Worm (Caenorhabditis elegans): ENCODE measurements around the gene glb-6.

Gene glb-6

ce11 chrV:5580517-5580916 lies 10.2 kb upstream of the glb-6 start (continued):
- no peak for TF ChIP-seq pqm-1 (tag; optimal IDR thresholded peaks at IDR 0.05)
- TF ChIP-seq unc-62 (GFP tag; optimal IDR thresholded peaks at IDR 0.05 in 1 of 2): no peak
- no peak for TF ChIP-seq unc-62 (tag; optimal IDR thresholded peaks at IDR 0.05)
- TF ChIP-seq daf-12 (tag; optimal IDR thresholded peaks at IDR 0.05): no peak
- TF ChIP-seq fos-1 (tag; optimal IDR thresholded peaks at IDR 0.05): no peak
- TF ChIP-seq arid-1 (GFP tag; conservative IDR thresholded peaks at IDR 0.05): no peak
- TF ChIP-seq mdl-1 (tag; optimal IDR thresholded peaks at IDR 0.05): no peak
- TF ChIP-seq attf-4 (tag; optimal IDR thresholded peaks at IDR 0.05): no peak
- TF ChIP-seq hmg-1.1 (GFP tag; IDR thresholded peaks at IDR 0.05): peak; percentile 73
- no peak for TF ChIP-seq aly-2 (tag; optimal IDR thresholded peaks at IDR 0.05)
- no peak for TF ChIP-seq nhr-102 (tag; optimal IDR thresholded peaks at IDR 0.05)
- no peak for TF ChIP-seq ceh-20 (GFP tag; IDR thresholded peaks at IDR 0.05)
- no peak for TF ChIP-seq mdt-29 (GFP tag; IDR thresholded peaks at IDR 0.05)
- no peak for TF ChIP-seq egl-27 (tag; optimal IDR thresholded peaks at IDR 0.05)
- TF ChIP-seq D1046.2 (GFP tag; IDR thresholded peaks at IDR 0.05): no peak
- no peak for TF ChIP-seq tag-97 (GFP tag; IDR thresholded peaks at IDR 0.05)

- TF ChIP-seq nhr-42 (GFP tag; IDR thresholded peaks at IDR 0.05) (no peak), madf-5 (GFP tag; IDR thresholded peaks at IDR 0.05) (no peak), nhr-10 (tag; optimal IDR thresholded peaks at IDR 0.05) (no peak), cey-2 (tag; optimal IDR thresholded peaks at IDR 0.05; ENCODE audit: borderline replicate concordance, insufficient read depth) (no peak), attf-4 (tag; optimal IDR thresholded peaks at IDR 0.05) (no peak), zag-1 (tag; optimal IDR thresholded peaks at IDR 0.05) (no peak), aha-1 (tag) (peak; percentile 94), egl-43 (GFP tag; IDR thresholded peaks at IDR 0.05) (no peak)
Measured at ce11 chrV:5579666-5580065, 9.3 kb upstream of the glb-6 start.

ce11 chrV:5576008-5576407 lies 5.7 kb upstream of the glb-6 start:
- TF ChIP-seq aha-1 (tag): peak; percentile 98
- TF ChIP-seq tra-1 (GFP tag; IDR thresholded peaks at IDR 0.05): 0 out of 2 replicates have a peak, but pooled peaks have one; percentile 18
- peak; percentile 17 for TF ChIP-seq hlh-30 (tag; optimal IDR thresholded peaks at IDR 0.05; ENCODE audit: insufficient read depth)
- no peak for TF ChIP-seq dmd-9 (GFP tag; IDR thresholded peaks at IDR 0.05)
- TF ChIP-seq zip-2 (tag; optimal IDR thresholded peaks at IDR 0.05): peak; percentile 92
- 0 out of 2 replicates have a peak, but pooled peaks have one; percentile 10 for TF ChIP-seq ctbp-1 (GFP tag; IDR thresholded peaks at IDR 0.05)
- no peak; the same call in 1 of the 2 replicates for TF ChIP-seq pha-4 (GFP tag; IDR thresholded peaks at IDR 0.05)
- TF ChIP-seq pha-4 (tag; optimal IDR thresholded peaks at IDR 0.05): peak; percentile 61
- peak; percentile 25 for TF ChIP-seq nhr-77 (tag; optimal IDR thresholded peaks at IDR 0.05)
- 0 out of 2 replicates have a peak, but pooled peaks have one; percentile 25 for TF ChIP-seq php-3 (GFP tag; IDR thresholded peaks at IDR 0.05)
- peak in 1 of 2 experiments; percentile 59 for TF ChIP-seq hif-1 (tag; optimal IDR thresholded peaks at IDR 0.05)
- no peak for TF ChIP-seq nhr-10 (tag; optimal IDR thresholded peaks at IDR 0.05)
- TF ChIP-seq lir-3 (tag; optimal IDR thresholded peaks at IDR 0.05): no peak
- TF ChIP-seq arid-1 (GFP tag; conservative IDR thresholded peaks at IDR 0.05): peak; percentile 54; the same call in 1 of the 2 replicates
- peak; percentile 45 for TF ChIP-seq T20F7.1 (GFP tag; optimal IDR thresholded peaks at IDR 0.05)
- peak; percentile 57 for TF ChIP-seq mes-2 (tag; optimal IDR thresholded peaks at IDR 0.05; ENCODE audit: poor library complexity, severe bottlenecking)
- TF ChIP-seq mep-1 (tag; optimal IDR thresholded peaks at IDR 0.05): peak; percentile 61
- TF ChIP-seq nhr-25 (tag; optimal IDR thresholded peaks at IDR 0.05; ENCODE audit: borderline replicate concordance, insufficient read depth): no peak
- peak; percentile 35 for TF ChIP-seq mxl-3 (GFP tag; optimal IDR thresholded peaks at IDR 0.05)
- peak; percentile 9 for TF ChIP-seq nhr-6 (tag; optimal IDR thresholded peaks at IDR 0.05)
- TF ChIP-seq daf-16 (GFP tag; optimal IDR thresholded peaks at IDR 0.05): peak in 1 of 2 experiments; percentile 44
- peak; percentile 90 for TF ChIP-seq daf-16 (tag; optimal IDR thresholded peaks at IDR 0.05)
- TF ChIP-seq Y105C5A.15 (GFP tag; IDR thresholded peaks at IDR 0.05): no peak
- TF ChIP-seq tag-97 (GFP tag; IDR thresholded peaks at IDR 0.05): no peak
- TF ChIP-seq lsy-2 (tag; optimal IDR thresholded peaks at IDR 0.05): peak in 1 of 2 experiments; percentile 79
- TF ChIP-seq lin-13 (GFP tag; optimal IDR thresholded peaks at IDR 0.05): peak; percentile 23
- peak; percentile 98 for TF ChIP-seq nhr-28 (tag; optimal IDR thresholded peaks at IDR 0.05)
- peak; percentile 60; the same call in 1 of the 2 replicates for TF ChIP-seq nhr-42 (GFP tag; IDR thresholded peaks at IDR 0.05)
- TF ChIP-seq ztf-7 (tag; optimal IDR thresholded peaks at IDR 0.05): peak; percentile 58
- no peak for TF ChIP-seq F44E2.7 (GFP tag; IDR thresholded peaks at IDR 0.05)
- TF ChIP-seq spr-1 (tag; optimal IDR thresholded peaks at IDR 0.05): no peak

All from whole organism, L4 larva.